Fruit fly (Drosophila melanogaster): ENCODE measurements around the gene Rpp20.
A peak's percentile ranks its signal among the peaks of the same experiment; 100 is the strongest.

dm6 chrX:19745908-19746604 lies 1.8 kb downstream of the Rpp20 start, which contains the start of gene parvin:
- TF ChIP-seq CG8319 (GFP tag; optimal IDR thresholded peaks at IDR 0.05) (no peak), Blimp-1 (GFP tag; optimal IDR thresholded peaks at IDR 0.05) (no peak), CG11762 (GFP tag; optimal IDR thresholded peaks at IDR 0.05; ENCODE audit: insufficient read depth) (no peak), CG34406 (GFP tag; optimal IDR thresholded peaks at IDR 0.05) (no peak), Eip78C (GFP tag) (peak; percentile 56)

All from whole organism, prepupa.